Fruit fly (Drosophila melanogaster): ENCODE results near the gene CkIalpha.
A peak's percentile ranks its signal among the peaks of the same experiment; 100 is the strongest.

Gene CkIalpha

dm6 chrX:12665796-12666338 is 12.4 kb downstream of the CkIalpha start (continued):
- TF ChIP-seq Side (GFP tag; optimal IDR thresholded peaks at IDR 0.05) (no peak), grau (tag; optimal IDR thresholded peaks at IDR 0.05) (peak; percentile 7), gfzf (GFP tag; optimal IDR thresholded peaks at IDR 0.05) (no peak), CG15269 (tag; optimal IDR thresholded peaks at IDR 0.05) (peak; percentile 40), CG14965 (GFP tag; optimal IDR thresholded peaks at IDR 0.05; ENCODE audit: borderline replicate concordance) (no peak), chm (GFP tag; IDR thresholded peaks at IDR 0.05) (no peak), Atf-2 (GFP tag; optimal IDR thresholded peaks at IDR 0.05) (no peak), CG11093 (GFP tag; IDR thresholded peaks at IDR 0.05) (no peak), nmo (GFP tag; optimal IDR thresholded peaks at IDR 0.05) (no peak), CrebB (tag; optimal IDR thresholded peaks at IDR 0.05) (no peak), CG3726 (GFP tag; IDR thresholded peaks at IDR 0.05) (no peak), zfh2 (GFP tag; optimal IDR thresholded peaks at IDR 0.05) (no peak), ac (GFP tag; optimal IDR thresholded peaks at IDR 0.05) (no peak), CG11696 (GFP tag; IDR thresholded peaks at IDR 0.05) (0 out of 2 replicates have a peak, but pooled peaks have one; percentile 1), CG3847 (GFP tag; IDR thresholded peaks at IDR 0.05) (no peak), az2 (GFP tag; optimal IDR thresholded peaks at IDR 0.05) (no peak), bbx (GFP tag; IDR thresholded peaks at IDR 0.05; ENCODE audit: partially characterized antibody) (no peak), Gug (GFP tag; IDR thresholded peaks at IDR 0.05) (no peak), CoRest (tag; optimal IDR thresholded peaks at IDR 0.05) (peak; percentile 32), CG13424 (tag; optimal IDR thresholded peaks at IDR 0.05) (no peak), tap (tag; optimal IDR thresholded peaks at IDR 0.05) (no peak), Tbp (GFP tag; optimal IDR thresholded peaks at IDR 0.05) (no peak), HLHmδ (GFP tag; optimal IDR thresholded peaks at IDR 0.05) (no peak), Pdp1 (GFP tag; optimal IDR thresholded peaks at IDR 0.05) (peak in 1 of 2 experiments; percentile 86), CG31441 (GFP tag; IDR thresholded peaks at IDR 0.05) (0 out of 2 replicates have a peak, but pooled peaks have one; percentile 4), chn (GFP tag; optimal IDR thresholded peaks at IDR 0.05) (no peak), grn (GFP tag; optimal IDR thresholded peaks at IDR 0.05) (no peak), repo (GFP tag; optimal IDR thresholded peaks at IDR 0.05) (no peak), CG4424 (GFP tag; optimal IDR thresholded peaks at IDR 0.05) (no peak), so (GFP tag; IDR thresholded peaks at IDR 0.05) (0 out of 3 replicates have a peak, but pooled peaks have one; percentile 5), bsh (GFP tag; optimal IDR thresholded peaks at IDR 0.05) (no peak), CG2889 (GFP tag; IDR thresholded peaks at IDR 0.05) (no peak), vvl (GFP tag; IDR thresholded peaks at IDR 0.05) (no peak), CG7745 (tag; optimal IDR thresholded peaks at IDR 0.05) (no peak), Adf1 (GFP tag; IDR thresholded peaks at IDR 0.05) (peak; percentile 75), CG2678 (tag; optimal IDR thresholded peaks at IDR 0.05) (no peak), gcm (GFP tag; optimal IDR thresholded peaks at IDR 0.05) (peak; percentile 76), CG11504 (tag; optimal IDR thresholded peaks at IDR 0.05) (peak; percentile 30), tna (GFP tag; IDR thresholded peaks at IDR 0.05; ENCODE audit: partially characterized antibody) (no peak), CG17912 (GFP tag; optimal IDR thresholded peaks at IDR 0.05) (no peak), CG1602 (GFP tag; optimal IDR thresholded peaks at IDR 0.05) (no peak), chinmo (GFP tag; IDR thresholded peaks at IDR 0.05; ENCODE audit: partially characterized antibody) (peak; percentile 87; the same call in 2 of the 4 replicates), Sox100B (GFP tag; optimal IDR thresholded peaks at IDR 0.05) (peak; percentile 13), CG10959 (GFP tag; IDR thresholded peaks at IDR 0.05) (no peak), CG31224 (GFP tag; IDR thresholded peaks at IDR 0.05) (no peak), Hr51 (GFP tag; optimal IDR thresholded peaks at IDR 0.05) (peak in 1 of 2 experiments; percentile 6), Bdp1 (GFP tag; optimal IDR thresholded peaks at IDR 0.05) (no peak), CG16813 (GFP tag; IDR thresholded peaks at IDR 0.05; ENCODE audit: partially characterized antibody) (no peak), CG16779 (GFP tag; IDR thresholded peaks at IDR 0.05) (no peak)

Data from whole organism, embryonic.